Fruit fly (Drosophila melanogaster) whole organism, adult: ENCODE measurements around the gene HBS1.

ENCODE experiments used
- CG11617 ChIP-seq: fragments of 200-800 bp; sonication (Bioruptor generic); optimal IDR thresholded peaks from 2 replicates; lab custom pipeline; 2017; ENCODE audit warnings: mild to moderate bottlenecking, missing biosample characterization, missing genetic modification reagents, missing genetic modification characterization
- CG33017 ChIP-seq: fragments of 200-800 bp; sonication (Bioruptor generic); optimal IDR thresholded peaks from 2 replicates; lab custom pipeline; 2018; ENCODE audit warnings: missing biosample characterization, mild to moderate bottlenecking, missing genetic modification characterization, moderate library complexity
- CG5204 ChIP-seq: fragments of 200-800 bp; sonication (Bioruptor generic); optimal IDR thresholded peaks from 2 replicates; lab custom pipeline; 2016; ENCODE audit warnings: missing biosample characterization, missing genetic modification characterization
- CG7045 ChIP-seq: fragments of 200-800 bp; sonication (Bioruptor generic); optimal IDR thresholded peaks from 2 replicates; lab custom pipeline; 2017; ENCODE audit warnings: missing biosample characterization, mild to moderate bottlenecking, missing genetic modification characterization
- Clk ChIP-seq: fragments of 200-800 bp; sonication (Bioruptor generic); optimal IDR thresholded peaks from 2 replicates; lab custom pipeline; 2017; ENCODE audit warnings: missing biosample characterization, missing genetic modification characterization
- Hr96 ChIP-seq: fragments of 200-800 bp; sonication (Bioruptor generic); optimal IDR thresholded peaks from 2 replicates; lab custom pipeline; 2016; ENCODE audit warnings: missing biosample characterization, missing genetic modification characterization
- Mnt ChIP-seq: fragments of 200-800 bp; sonication (Bioruptor generic); optimal IDR thresholded peaks from 2 replicates; lab custom pipeline; 2016; ENCODE audit warnings: missing biosample characterization, mild to moderate bottlenecking, missing genetic modification characterization
- cic ChIP-seq: fragments of 200-800 bp; sonication (Bioruptor generic); optimal IDR thresholded peaks from 2 replicates; lab custom pipeline; 2017; ENCODE audit warnings: missing biosample characterization, mild to moderate bottlenecking, missing genetic modification characterization, moderate library complexity
- cnc ChIP-seq, 2 experiments: fragments of >200 bp; optimal IDR thresholded peaks; 2 replicates each; lab custom pipeline; 2017
- kay ChIP-seq: fragments of 200-800 bp; sonication (Bioruptor generic); peaks from one replicate; lab custom pipeline; 2016; ENCODE audit warnings: missing biosample characterization, missing genetic modification characterization, borderline replicate concordance
- pad ChIP-seq: fragments of 200-800 bp; sonication (Bioruptor generic); optimal IDR thresholded peaks from 3 replicates; lab custom pipeline; 2017; ENCODE audit warnings: missing biosample characterization, missing genetic modification characterization, mild to moderate bottlenecking, moderate library complexity, missing genetic modification reagents
- tj ChIP-seq: fragments of 200-800 bp; sonication (Bioruptor generic); optimal IDR thresholded peaks from 3 replicates; lab custom pipeline; 2017; ENCODE audit warnings: missing biosample characterization, mild to moderate bottlenecking, missing genetic modification characterization, moderate library complexity

DNA sequence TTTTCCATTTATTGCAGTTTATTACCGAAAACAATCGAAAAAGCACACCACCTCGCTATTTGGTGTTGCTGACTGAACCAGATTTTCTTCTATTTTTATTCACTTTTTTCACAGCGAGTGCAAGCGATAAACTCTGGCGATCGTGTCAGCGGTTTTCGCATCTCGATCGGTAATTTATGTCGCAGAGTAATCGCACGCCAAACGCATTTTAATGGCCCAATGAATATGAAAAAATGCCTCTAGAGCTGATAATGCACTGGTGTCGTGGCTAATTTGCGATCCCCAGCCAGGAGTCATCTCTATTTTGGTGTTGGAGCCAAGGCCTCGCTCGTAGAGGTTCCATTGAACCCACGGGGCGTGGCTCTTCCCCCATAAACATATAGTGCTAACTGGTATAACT lies 11.8 kb downstream of the HBS1 start:
- TF ChIP-seq CG5204 (GFP tag; lab: Kevin White, UChicago) (no peak), cic (GFP tag; lab: Kevin White, UChicago) (no peak), pad (GFP tag; lab: Kevin White, UChicago) (no peak), Mnt (no peak), cnc (optimal IDR thresholded peaks at IDR 0.05; lab: Kevin White, UChicago) (no peak), CG11617 (no peak), kay (no peak), CG33017 (no peak), tj (no peak), Hr96 (GFP tag; lab: Kevin White, UChicago) (no peak), Clk (GFP tag; lab: Kevin White, UChicago) (no peak), CG7045 (no peak)
